Fruit fly (Drosophila melanogaster): ENCODE data around the gene sov.

sov gene

DNA sequence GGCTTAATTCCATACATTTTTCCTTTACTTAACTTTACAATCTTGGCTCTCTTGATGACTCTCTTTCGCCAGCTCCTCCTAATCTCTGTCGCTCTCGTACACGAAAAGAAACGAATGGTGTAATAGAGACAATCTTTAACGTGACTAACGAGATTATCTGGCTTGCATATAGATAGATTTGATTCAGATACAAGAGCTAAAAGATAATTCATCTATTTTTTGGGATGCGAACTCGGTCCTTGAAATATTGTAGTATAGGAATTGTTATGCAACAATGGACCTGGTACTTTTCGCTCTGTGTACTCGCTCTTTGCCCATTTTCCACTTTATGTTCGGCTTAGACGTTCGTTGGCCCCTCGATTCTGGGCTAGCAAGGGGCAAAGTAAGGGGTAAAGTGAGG, 44.8 kb upstream of the sov start (continued):
- TF ChIP-seq so (GFP tag; IDR thresholded peaks at IDR 0.05): peak; percentile 79; the same call in 2 of the 3 replicates
- TF ChIP-seq CG13123 (GFP tag; optimal IDR thresholded peaks at IDR 0.05): peak; percentile 57
- TF ChIP-seq crol (GFP tag; IDR thresholded peaks at IDR 0.05): no peak; the same call in 1 of the 2 replicates
- peak; percentile 55 for TF ChIP-seq Mad (GFP tag; optimal IDR thresholded peaks at IDR 0.05)
- no peak for TF ChIP-seq Sin3A (optimal IDR thresholded peaks at IDR 0.05)
- peak; percentile 65 for TF ChIP-seq CG33213 (GFP tag; optimal IDR thresholded peaks at IDR 0.05)
- peak; percentile 46 for TF ChIP-seq CG4404 (GFP tag; IDR thresholded peaks at IDR 0.05)
- peak; percentile 54 for TF ChIP-seq CG6765 (GFP tag; optimal IDR thresholded peaks at IDR 0.05)
- TF ChIP-seq BEAF-32 (GFP tag; optimal IDR thresholded peaks at IDR 0.05): no peak
- TF ChIP-seq salm (tag; optimal IDR thresholded peaks at IDR 0.05): peak; percentile 70
- peak; percentile 79 for TF ChIP-seq CG4424 (GFP tag; optimal IDR thresholded peaks at IDR 0.05)
- TF ChIP-seq Bdp1 (GFP tag; optimal IDR thresholded peaks at IDR 0.05): peak; percentile 57
- TF ChIP-seq Drgx (GFP tag; IDR thresholded peaks at IDR 0.05): peak; percentile 92
- TF ChIP-seq dati (GFP tag; IDR thresholded peaks at IDR 0.05): 0 out of 2 replicates have a peak, but pooled peaks have one; percentile 38
- no peak for TF ChIP-seq Dfd (GFP tag; optimal IDR thresholded peaks at IDR 0.05)
- TF ChIP-seq Spps (tag; optimal IDR thresholded peaks at IDR 0.05): peak; percentile 60
- TF ChIP-seq CG11723 (GFP tag; optimal IDR thresholded peaks at IDR 0.05): peak; percentile 58
- TF ChIP-seq CG34376 (GFP tag; optimal IDR thresholded peaks at IDR 0.05): peak; percentile 37
- peak; percentile 66 for TF ChIP-seq CG14050 (GFP tag; IDR thresholded peaks at IDR 0.05)
- TF ChIP-seq yki (optimal IDR thresholded peaks at IDR 0.05): no peak
- peak; percentile 97 for TF ChIP-seq Ets65A (GFP tag)
- peak; percentile 51 for TF ChIP-seq CG5245 (GFP tag; optimal IDR thresholded peaks at IDR 0.05)
- no peak for TF ChIP-seq CG34224 (GFP tag; IDR thresholded peaks at IDR 0.05; ENCODE audit: partially characterized antibody)
- peak; percentile 74 for TF ChIP-seq pnt (GFP tag; optimal IDR thresholded peaks at IDR 0.05)
- TF ChIP-seq nau (GFP tag; optimal IDR thresholded peaks at IDR 0.05): peak; percentile 59
- no peak for TF ChIP-seq gfzf (GFP tag; optimal IDR thresholded peaks at IDR 0.05)
- TF ChIP-seq Elba2 (GFP tag; optimal IDR thresholded peaks at IDR 0.05): no peak
- peak; percentile 14 for TF ChIP-seq YL-1 (GFP tag; optimal IDR thresholded peaks at IDR 0.05)
- peak; percentile 82 for TF ChIP-seq slbo (GFP tag; IDR thresholded peaks at IDR 0.05)
- peak; percentile 83 for TF ChIP-seq vvl (GFP tag; IDR thresholded peaks at IDR 0.05)
- peak; percentile 77 for TF ChIP-seq Fer3 (tag; optimal IDR thresholded peaks at IDR 0.05)
- peak; percentile 79 for TF ChIP-seq CG13894 (tag; optimal IDR thresholded peaks at IDR 0.05)
- TF ChIP-seq Stat92E (GFP tag; optimal IDR thresholded peaks at IDR 0.05): peak in 1 of 3 experiments; percentile 15
- TF ChIP-seq Lim3 (GFP tag; IDR thresholded peaks at IDR 0.05): no peak
- TF ChIP-seq al (GFP tag; IDR thresholded peaks at IDR 0.05): peak; percentile 39; the same call in 1 of the 2 replicates
- peak; percentile 62 for TF ChIP-seq CG31224 (GFP tag; IDR thresholded peaks at IDR 0.05)
- TF ChIP-seq CG7839 (tag; optimal IDR thresholded peaks at IDR 0.05): peak; percentile 88
- TF ChIP-seq Mrtf (GFP tag; IDR thresholded peaks at IDR 0.05): peak; percentile 68; the same call in 2 of the 3 replicates
- TF ChIP-seq ken (GFP tag; IDR thresholded peaks at IDR 0.05): peak; percentile 70; the same call in 2 of the 3 replicates
- peak; percentile 81 for TF ChIP-seq Xrp1 (GFP tag; IDR thresholded peaks at IDR 0.05)
- TF ChIP-seq phol (tag; optimal IDR thresholded peaks at IDR 0.05): peak; percentile 76
- peak; percentile 83 for TF ChIP-seq CG3163 (GFP tag; optimal IDR thresholded peaks at IDR 0.05)
- TF ChIP-seq H2.0 (GFP tag; IDR thresholded peaks at IDR 0.05): peak; percentile 53; the same call in 1 of the 2 replicates
- peak; percentile 24 for TF ChIP-seq sqz (GFP tag; optimal IDR thresholded peaks at IDR 0.05)
- TF ChIP-seq CG11696 (GFP tag; IDR thresholded peaks at IDR 0.05): peak; percentile 23; the same call in 1 of the 2 replicates
- peak; percentile 61 for TF ChIP-seq CG9215 (GFP tag; IDR thresholded peaks at IDR 0.05)
- peak; percentile 84 for TF ChIP-seq Side (GFP tag; optimal IDR thresholded peaks at IDR 0.05)
- peak; percentile 61 for TF ChIP-seq crc (GFP tag; optimal IDR thresholded peaks at IDR 0.05)
- TF ChIP-seq Dad (GFP tag; optimal IDR thresholded peaks at IDR 0.05): peak; percentile 66
- 0 out of 3 replicates have a peak, but pooled peaks have one; percentile 56 for TF ChIP-seq otp (GFP tag; IDR thresholded peaks at IDR 0.05)
- peak; percentile 84 for TF ChIP-seq CG31441 (GFP tag; IDR thresholded peaks at IDR 0.05)
- peak; percentile 32 for TF ChIP-seq CG15696 (tag; optimal IDR thresholded peaks at IDR 0.05)
